Worm (Caenorhabditis elegans) whole organism, midembryonic: ENCODE results near the gene F15D4.6.

Experiments used
- T22C8.4 ChIP-seq: fragments of 200-800 bp; sonication (Bioruptor generic); IDR thresholded peaks from 2 replicates; pipeline ENCODE4 v1.3.6; 2022; ENCODE audit warnings: missing genetic modification characterization, missing compliant biosample characterization
- cog-1 ChIP-seq: sonication (generic microtip); optimal IDR thresholded peaks from 2 replicates; lab custom pipeline; 2016; ENCODE audit warnings: missing genetic modification characterization, missing compliant biosample characterization
- flt-1 ChIP-seq: fragments of 200-800 bp; sonication (Bioruptor generic); IDR thresholded peaks from 2 replicates; pipeline ENCODE4 v1.3.6; 2022; ENCODE audit warnings: missing genetic modification characterization, missing compliant biosample characterization
- klf-2 ChIP-seq: fragments of 200-800 bp; sonication (Bioruptor generic); conservative IDR thresholded peaks from 2 replicates; pipeline ENCODE4 v1.3.6; 2022; ENCODE audit warnings: missing genetic modification reagents, missing genetic modification characterization, missing compliant biosample characterization
- med-1 ChIP-seq: sonication (generic microtip); optimal IDR thresholded peaks from 2 replicates; lab custom pipeline; 2017; ENCODE audit warnings: missing genetic modification characterization, mild to moderate bottlenecking, missing compliant biosample characterization, antibody characterized with exemption, missing genetic modification reagents; ENCODE audit not compliant: insufficient read depth
- ref-1 ChIP-seq: fragments of 200-800 bp; sonication (Bioruptor generic); conservative IDR thresholded peaks from 2 replicates; pipeline ENCODE4 v1.3.6; 2022; ENCODE audit warnings: missing genetic modification reagents, missing genetic modification characterization, missing compliant biosample characterization
- ztf-23 ChIP-seq: fragments of 200-800 bp; sonication (Bioruptor generic); IDR thresholded peaks from 2 replicates; pipeline ENCODE4 v1.3.6; 2022; ENCODE audit warnings: missing genetic modification reagents, missing genetic modification characterization, missing compliant biosample characterization

DNA sequence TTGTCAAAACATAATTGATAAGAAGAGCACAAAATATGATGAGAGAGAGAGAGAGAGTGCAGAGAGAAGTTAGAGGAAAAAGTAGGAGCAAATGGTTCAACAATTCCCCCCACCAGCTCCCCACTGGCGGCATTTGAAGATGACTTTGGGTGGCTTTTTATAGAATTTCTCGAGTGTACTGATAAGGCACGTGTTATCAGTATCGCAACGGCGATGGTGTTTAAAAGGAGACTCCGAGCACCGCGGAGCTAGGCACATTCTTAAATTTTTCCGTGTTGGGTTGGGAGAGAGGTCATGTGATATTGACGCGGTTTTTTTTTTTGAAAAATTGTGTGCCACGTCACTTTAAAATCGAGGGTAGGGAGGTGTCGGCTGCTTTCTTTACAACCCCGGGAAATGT, 49.5 kb downstream of the F15D4.6 start:
- TF ChIP-seq med-1 (GFP tag; lab: Kevin White, UChicago), result no peak
- no peak for TF ChIP-seq klf-2 (GFP tag; lab: Robert Waterston, UW)
- TF ChIP-seq T22C8.4 (GFP tag; lab: Robert Waterston, UW), result no peak
- no peak for TF ChIP-seq cog-1 (tag; lab: Kevin White, UChicago)
- TF ChIP-seq flt-1 (GFP tag; lab: Robert Waterston, UW), result no peak
- TF ChIP-seq ztf-23 (GFP tag; lab: Robert Waterston, UW), result no peak
- TF ChIP-seq ref-1 (GFP tag; lab: Robert Waterston, UW), result no peak
